Worm (Caenorhabditis elegans) whole organism, mixed stage, embryonic: ENCODE measurements around the gene K06A9.1.

Experiments used
- M03D4.4 ChIP-seq: sonication (generic microtip); optimal IDR thresholded peaks from 2 replicates; lab custom pipeline; 2017; ENCODE audit warnings: mild to moderate bottlenecking, missing genetic modification characterization, missing compliant biosample characterization
- bed-3 ChIP-seq: fragments of 200-800 bp; sonication (Bioruptor generic); optimal IDR thresholded peaks from 3 replicates; lab custom pipeline; 2018; ENCODE audit warnings: mild to moderate bottlenecking, missing genetic modification characterization, moderate library complexity, missing compliant biosample characterization
- blmp-1 ChIP-seq: fragments of 150-350 bp; optimal IDR thresholded peaks from 2 replicates; lab custom pipeline; 2014; ENCODE audit warnings: missing biosample characterization, missing genetic modification characterization
- ceh-43 ChIP-seq: fragments of 200-800 bp; sonication (Bioruptor generic); optimal IDR thresholded peaks from 2 replicates; lab custom pipeline; 2018; ENCODE audit warnings: mild to moderate bottlenecking, missing genetic modification characterization, moderate library complexity, missing compliant biosample characterization
- ceh-83 ChIP-seq: fragments of 200-800 bp; sonication (Bioruptor generic); optimal IDR thresholded peaks from 2 replicates; lab custom pipeline; 2018; ENCODE audit warnings: mild to moderate bottlenecking, missing genetic modification characterization, missing compliant biosample characterization
- ces-1 ChIP-seq: fragments of 150-350 bp; optimal IDR thresholded peaks from 2 replicates; lab custom pipeline; 2014; ENCODE audit warnings: missing biosample characterization, missing genetic modification reagents, missing genetic modification characterization
- cnd-1 ChIP-seq: fragments of 200-800 bp; sonication (Bioruptor generic); optimal IDR thresholded peaks from 2 replicates; lab custom pipeline; 2018; ENCODE audit warnings: mild to moderate bottlenecking, missing genetic modification characterization, missing compliant biosample characterization
- drap-1 ChIP-seq: fragments of 200-800 bp; sonication (Bioruptor generic); optimal IDR thresholded peaks from 3 replicates; lab custom pipeline; 2018; ENCODE audit warnings: mild to moderate bottlenecking, missing genetic modification characterization, missing compliant biosample characterization
- elt-1 ChIP-seq: sonication (generic microtip); optimal IDR thresholded peaks from 2 replicates; lab custom pipeline; 2017; ENCODE audit warnings: missing genetic modification characterization, mild to moderate bottlenecking, missing compliant biosample characterization, antibody characterized with exemption, moderate library complexity, borderline replicate concordance; ENCODE audit not compliant: insufficient read depth
- elt-3 ChIP-seq: fragments of 150-350 bp; optimal IDR thresholded peaks from 2 replicates; lab custom pipeline; 2014; ENCODE audit warnings: missing biosample characterization, missing genetic modification characterization
- flh-1 ChIP-seq: fragments of 200-800 bp; sonication (Bioruptor generic); optimal IDR thresholded peaks from 2 replicates; lab custom pipeline; 2018; ENCODE audit warnings: mild to moderate bottlenecking, missing genetic modification characterization, moderate library complexity, missing compliant biosample characterization
- ham-2 ChIP-seq: fragments of 200-800 bp; sonication (Bioruptor generic); optimal IDR thresholded peaks from 2 replicates; lab custom pipeline; 2018; ENCODE audit warnings: mild to moderate bottlenecking, missing genetic modification characterization, missing compliant biosample characterization
- hlh-1 ChIP-seq: fragments of 150-350 bp; optimal IDR thresholded peaks from 2 replicates; lab custom pipeline; 2014; ENCODE audit warnings: missing biosample characterization, missing genetic modification reagents, missing genetic modification characterization
- lin-13 ChIP-seq: fragments of 150-350 bp; optimal IDR thresholded peaks from 2 replicates; lab custom pipeline; 2014; ENCODE audit warnings: missing biosample characterization, missing genetic modification characterization
- lin-32 ChIP-seq: fragments of 200-800 bp; sonication (Bioruptor generic); optimal IDR thresholded peaks from 2 replicates; lab custom pipeline; 2018; ENCODE audit warnings: mild to moderate bottlenecking, missing genetic modification characterization, missing compliant biosample characterization
- lsy-2 ChIP-seq: fragments of 150-350 bp; optimal IDR thresholded peaks from 2 replicates; lab custom pipeline; 2014; ENCODE audit warnings: missing biosample characterization, missing genetic modification characterization
- mab-5 ChIP-seq: fragments of 150-350 bp; optimal IDR thresholded peaks from 2 replicates; lab custom pipeline; 2014; ENCODE audit warnings: missing biosample characterization, missing genetic modification characterization
- mep-1 ChIP-seq: fragments of 150-350 bp; optimal IDR thresholded peaks from 2 replicates; lab custom pipeline; 2017; ENCODE audit warnings: missing biosample characterization, missing genetic modification reagents, missing genetic modification characterization, inconsistent platforms
- mls-2 ChIP-seq: sonication (generic microtip); optimal IDR thresholded peaks from 2 replicates; lab custom pipeline; 2016; ENCODE audit warnings: mild to moderate bottlenecking, missing genetic modification characterization, moderate library complexity, missing compliant biosample characterization
- nhr-12 ChIP-seq: fragments of 150-350 bp; optimal IDR thresholded peaks from 2 replicates; lab custom pipeline; 2014; ENCODE audit warnings: missing biosample characterization, missing genetic modification characterization
- nhr-2 ChIP-seq: fragments of 150-350 bp; optimal IDR thresholded peaks from 2 replicates; lab custom pipeline; 2014; ENCODE audit warnings: missing biosample characterization, missing genetic modification characterization
- nhr-237 ChIP-seq: fragments of 150-350 bp; optimal IDR thresholded peaks from 2 replicates; lab custom pipeline; 2014; ENCODE audit warnings: missing biosample characterization, missing genetic modification characterization
- nhr-28 ChIP-seq: fragments of 150-350 bp; optimal IDR thresholded peaks from 2 replicates; lab custom pipeline; 2014; ENCODE audit warnings: missing biosample characterization, missing genetic modification characterization
- nhr-76 ChIP-seq: sonication (generic microtip); optimal IDR thresholded peaks from 2 replicates; lab custom pipeline; 2017; ENCODE audit warnings: missing biosample characterization, missing genetic modification characterization
- pha-4 ChIP-seq: fragments of 150-350 bp; optimal IDR thresholded peaks from 2 replicates; lab custom pipeline; 2018; ENCODE audit warnings: missing biosample characterization, missing genetic modification reagents, missing genetic modification characterization
- sem-2 ChIP-seq: fragments of 200-800 bp; sonication (Bioruptor generic); optimal IDR thresholded peaks from 2 replicates; lab custom pipeline; 2018; ENCODE audit warnings: mild to moderate bottlenecking, missing genetic modification characterization, missing compliant biosample characterization
- snpc-4 ChIP-seq: fragments of 150-350 bp; optimal IDR thresholded peaks from 2 replicates; lab custom pipeline; 2014; ENCODE audit warnings: missing biosample characterization, missing genetic modification characterization
- sptf-1 ChIP-seq: sonication (generic microtip); optimal IDR thresholded peaks from 2 replicates; lab custom pipeline; 2017; ENCODE audit warnings: mild to moderate bottlenecking, missing genetic modification characterization, moderate library complexity, missing compliant biosample characterization
- unc-120 ChIP-seq: sonication (generic microtip); optimal IDR thresholded peaks from 2 replicates; lab custom pipeline; 2017; ENCODE audit warnings: missing genetic modification characterization, missing compliant biosample characterization; ENCODE audit not compliant: poor library complexity, severe bottlenecking
- unc-39 ChIP-seq: fragments of 150-350 bp; optimal IDR thresholded peaks from 2 replicates; lab custom pipeline; 2014; ENCODE audit warnings: missing biosample characterization, missing genetic modification characterization
- unc-62 ChIP-seq: fragments of 150-350 bp; optimal IDR thresholded peaks from 2 replicates; lab custom pipeline; 2014; ENCODE audit warnings: missing biosample characterization, missing genetic modification reagents, missing genetic modification characterization
- ztf-11 ChIP-seq: fragments of 150-350 bp; optimal IDR thresholded peaks from 2 replicates; lab custom pipeline; 2014; ENCODE audit warnings: missing biosample characterization, missing genetic modification characterization

Gene K06A9.1

ce11 chrX:1524559-1524958, 22.7 kb upstream of the K06A9.1 start:
- TF ChIP-seq ztf-11 (no peak), mls-2 (peak; percentile 56), elt-3 (tag; lab: Kevin White, UChicago) (no peak), lin-32 (GFP tag; lab: Kevin White, UChicago) (peak; percentile 77), ces-1 (GFP tag; lab: Kevin White, UChicago) (peak; percentile 77), elt-1 (tag; lab: Kevin White, UChicago) (no peak), flh-1 (GFP tag; lab: Kevin White, UChicago) (no peak), nhr-2 (no peak), mab-5 (tag; lab: Kevin White, UChicago) (no peak), ham-2 (peak; percentile 77), unc-39 (no peak), nhr-76 (no peak), mep-1 (tag; lab: Kevin White, UChicago) (peak; percentile 45), drap-1 (GFP tag; lab: Kevin White, UChicago) (no peak), lin-13 (tag; lab: Kevin White, UChicago) (no peak), sem-2 (GFP tag; lab: Kevin White, UChicago) (no peak), unc-62 (GFP tag; lab: Kevin White, UChicago) (peak; percentile 74), bed-3 (GFP tag; lab: Kevin White, UChicago) (no peak), blmp-1 (tag; lab: Kevin White, UChicago) (no peak), cnd-1 (tag; lab: Kevin White, UChicago) (peak; percentile 61), nhr-237 (tag; lab: Kevin White, UChicago) (no peak), hlh-1 (tag; lab: Kevin White, UChicago) (peak; percentile 45), nhr-28 (no peak), unc-120 (peak; percentile 78), ceh-43 (GFP tag; lab: Kevin White, UChicago) (no peak), sptf-1 (tag; lab: Kevin White, UChicago) (no peak), M03D4.4 (peak; percentile 13)

DNA sequence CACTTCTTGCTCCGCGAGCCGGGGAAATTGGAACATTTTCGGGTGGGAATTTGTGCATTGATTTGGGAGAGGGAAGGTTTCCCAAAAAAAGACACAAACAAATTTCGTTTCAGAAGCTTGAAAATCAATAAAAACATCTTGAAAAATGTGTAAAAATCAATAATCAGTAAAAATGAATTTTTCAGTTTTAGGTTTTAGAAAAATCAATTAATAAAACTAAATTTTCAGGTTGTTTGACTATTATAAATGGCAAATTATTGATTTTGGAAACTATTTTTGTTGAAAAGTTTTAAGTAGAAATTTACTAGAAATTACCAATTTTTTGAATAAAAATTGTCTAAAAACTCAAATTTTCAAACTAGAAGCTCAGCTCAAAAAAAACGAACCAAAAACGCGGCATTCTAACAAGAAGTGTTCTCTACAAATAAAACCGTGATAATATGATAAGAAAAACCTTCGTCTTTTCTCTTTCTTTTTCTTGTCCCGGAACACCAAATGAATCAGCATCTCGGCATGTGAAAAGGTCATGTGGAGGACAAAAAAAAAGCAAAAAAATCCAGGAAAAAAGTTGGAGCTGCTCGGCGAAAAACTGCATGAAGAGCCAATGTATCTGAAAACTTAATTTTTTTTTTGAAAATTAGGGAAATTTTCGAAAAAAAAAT, 21.7 kb upstream of the K06A9.1 start:
- no peak for TF ChIP-seq ceh-83 (GFP tag; lab: Kevin White, UChicago)
- no peak for TF ChIP-seq nhr-2
- TF ChIP-seq lsy-2 (tag; lab: Kevin White, UChicago): no peak
- no peak for TF ChIP-seq pha-4
- no peak for TF ChIP-seq nhr-28
- TF ChIP-seq mls-2: no peak
- TF ChIP-seq hlh-1 (tag; lab: Kevin White, UChicago): no peak
- TF ChIP-seq snpc-4 (tag; lab: Kevin White, UChicago): no peak
- no peak for TF ChIP-seq sem-2 (GFP tag; lab: Kevin White, UChicago)
- no peak for TF ChIP-seq ceh-43 (GFP tag; lab: Kevin White, UChicago)
- no peak for TF ChIP-seq M03D4.4
- TF ChIP-seq flh-1 (GFP tag; lab: Kevin White, UChicago): no peak
- no peak for TF ChIP-seq mab-5 (tag; lab: Kevin White, UChicago)
- TF ChIP-seq cnd-1 (tag; lab: Kevin White, UChicago): no peak
- no peak for TF ChIP-seq lin-13 (tag; lab: Kevin White, UChicago)
- no peak for TF ChIP-seq ztf-11
- TF ChIP-seq, all 35 proteins: peak for 0

DNA sequence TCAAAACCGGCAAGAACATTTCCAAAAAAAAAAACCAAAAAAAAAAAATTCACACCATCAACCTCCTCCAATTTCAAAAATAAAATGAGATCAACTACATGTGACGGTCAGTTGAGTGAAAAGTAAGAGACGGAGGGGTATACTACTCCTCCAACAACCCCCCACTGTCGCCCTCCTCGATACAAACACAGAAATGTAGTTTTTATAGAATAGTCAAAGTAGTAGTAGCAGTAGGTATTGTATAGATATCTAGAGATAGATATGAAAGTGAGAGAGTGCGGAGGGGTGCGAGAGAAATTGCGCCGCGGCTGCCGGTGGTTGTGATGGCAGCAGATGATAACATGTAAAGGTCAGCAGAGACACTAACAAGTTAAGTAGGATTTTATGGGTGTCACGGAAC, 20.0 kb upstream of the K06A9.1 start:
- TF ChIP-seq flh-1 (GFP tag; lab: Kevin White, UChicago): no peak
- TF ChIP-seq elt-1 (tag; lab: Kevin White, UChicago): peak; percentile 24
- no peak for TF ChIP-seq nhr-12 (tag; lab: Kevin White, UChicago)
- no peak for TF ChIP-seq mab-5 (tag; lab: Kevin White, UChicago)
- TF ChIP-seq ham-2: peak; percentile 4

DNA sequence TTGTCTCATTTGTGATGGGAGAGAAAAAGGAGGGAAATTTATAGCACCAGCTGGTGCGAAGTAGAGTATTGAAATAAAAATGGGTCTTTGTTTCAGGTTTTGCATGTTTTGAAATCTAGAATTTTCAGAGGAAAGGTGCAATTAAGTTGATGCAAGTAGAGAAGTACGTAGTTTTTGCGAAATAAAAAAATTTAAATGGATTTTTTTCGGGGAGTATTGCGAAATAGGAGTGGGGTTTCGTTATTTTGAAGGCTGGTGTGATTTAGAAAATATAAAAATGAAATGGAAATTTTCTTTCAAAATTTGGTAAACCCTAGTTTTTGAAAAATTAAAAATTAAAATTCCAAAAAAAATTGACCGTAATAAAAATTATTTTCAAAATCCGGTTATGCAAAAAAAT, 19.2 kb upstream of the K06A9.1 start:
- no peak for TF ChIP-seq snpc-4 (tag; lab: Kevin White, UChicago)
- no peak for TF ChIP-seq bed-3 (GFP tag; lab: Kevin White, UChicago)
- no peak for TF ChIP-seq nhr-2
- TF ChIP-seq nhr-237 (tag; lab: Kevin White, UChicago): no peak
